Worm (Caenorhabditis elegans) whole organism, early embryonic: ENCODE data around the gene rpac-19.

ENCODE experiments used
- ets-7 ChIP-seq: sonication (generic microtip); optimal IDR thresholded peaks from 2 replicates; lab custom pipeline; 2016; ENCODE audit warnings: missing genotype, missing genetic modification characterization, missing compliant biosample characterization
- tra-4 ChIP-seq: sonication (generic microtip); optimal IDR thresholded peaks from 2 replicates; lab custom pipeline; 2017; ENCODE audit warnings: missing genetic modification characterization, missing compliant biosample characterization

DNA sequence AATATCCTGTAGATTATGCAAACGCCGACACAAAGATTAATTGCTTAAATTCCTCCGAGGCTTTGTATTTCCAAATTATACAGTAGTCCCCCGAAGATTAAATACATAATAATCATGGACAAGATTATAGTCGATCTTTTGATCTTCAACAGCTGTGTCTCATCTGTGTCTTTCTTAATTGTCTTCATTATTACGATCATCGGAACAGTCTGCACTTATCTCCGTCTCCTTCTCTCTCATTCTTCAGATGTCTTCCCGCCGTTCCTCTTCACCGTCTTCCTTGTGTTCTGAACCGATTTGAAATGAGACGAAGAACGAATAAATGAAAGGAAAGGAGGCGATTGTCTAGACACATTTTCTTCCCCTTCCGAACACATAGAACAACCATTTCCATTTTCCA is 31.4 kb upstream of the rpac-19 start:
- TF ChIP-seq tra-4 (tag; lab: Kevin White, UChicago) = no peak
- no peak for TF ChIP-seq ets-7 (tag; lab: Kevin White, UChicago)
